Worm (Caenorhabditis elegans) whole organism, L4 larva: Measurements from ENCODE around the gene F11A5.15.

Experiments
- D1046.2 ChIP-seq: fragments of 200-800 bp; sonication (Bioruptor generic); IDR thresholded peaks from 2 replicates; pipeline ENCODE4 v1.3.6; 2022; ENCODE audit warnings: missing genetic modification characterization, missing compliant biosample characterization
- ceh-82 ChIP-seq: sonication (generic microtip); optimal IDR thresholded peaks from 2 replicates; lab custom pipeline; 2017; ENCODE audit warnings: missing biosample characterization, missing genetic modification characterization
- ces-1 ChIP-seq: fragments of 150-350 bp; sonication (generic microtip); optimal IDR thresholded peaks from 4 replicates; lab custom pipeline; 2014; ENCODE audit warnings: missing biosample characterization, missing genetic modification reagents, missing genetic modification characterization
- hlh-30 ChIP-seq: sonication (generic microtip); optimal IDR thresholded peaks from 2 replicates; lab custom pipeline; 2017; ENCODE audit warnings: antibody characterized with exemption, mild to moderate bottlenecking, missing genetic modification characterization, missing compliant biosample characterization; ENCODE audit not compliant: insufficient read depth
- mep-1 ChIP-seq: fragments of 150-350 bp; sonication (generic microtip); optimal IDR thresholded peaks from 3 replicates; lab custom pipeline; 2014; ENCODE audit warnings: missing biosample characterization, missing genetic modification characterization
- nhr-237 ChIP-seq: sonication (generic microtip); optimal IDR thresholded peaks from 2 replicates; lab custom pipeline; 2017; ENCODE audit warnings: missing biosample characterization, missing genetic modification characterization
- pha-4 ChIP-seq, 2 experiments: fragments of 150-350 bp in 1 of 2; fragments of 200-800 bp in 1 of 2; sonication (Bioruptor generic) in 1 of 2; IDR thresholded peaks in 1 of 2; optimal IDR thresholded peaks in 1 of 2; 2 replicates each; pipeline versions ENCODE4 v1.3.6 to Lab custom; 2014 to 2022; ENCODE audit warnings: missing genetic modification characterization in 2 of 2, missing genetic modification reagents in 2 of 2, missing biosample characterization in 1 of 2, missing compliant biosample characterization in 1 of 2
- pqm-1 ChIP-seq: sonication (generic microtip); optimal IDR thresholded peaks from 2 replicates; lab custom pipeline; 2017; ENCODE audit warnings: missing biosample characterization, missing genetic modification characterization
- unc-39 ChIP-seq: sonication (generic microtip); optimal IDR thresholded peaks from 2 replicates; lab custom pipeline; 2017; ENCODE audit warnings: missing biosample characterization, missing genetic modification characterization

- TF ChIP-seq pha-4 (GFP tag; IDR thresholded peaks at IDR 0.05; lab: Robert Waterston, UW): no peak
- no peak for TF ChIP-seq pha-4 (tag; optimal IDR thresholded peaks at IDR 0.05; lab: Kevin White, UChicago)
- no peak for TF ChIP-seq ceh-82
- no peak for TF ChIP-seq hlh-30 (tag; lab: Kevin White, UChicago)
- TF ChIP-seq mep-1 (tag; lab: Kevin White, UChicago): no peak
- TF ChIP-seq ces-1 (GFP tag; lab: Kevin White, UChicago): no peak
- no peak for TF ChIP-seq unc-39 (tag; lab: Kevin White, UChicago)
- no peak for TF ChIP-seq nhr-237 (tag; lab: Kevin White, UChicago)
- TF ChIP-seq D1046.2: no peak
- TF ChIP-seq pqm-1: no peak
Observed at ce11 chrV:16198016-16198415, 20.4 kb downstream of the F11A5.15 start, which contains the start of gene F11A5.5.
